Fruit fly (Drosophila melanogaster): ENCODE data around the gene TwdlY.

DNA sequence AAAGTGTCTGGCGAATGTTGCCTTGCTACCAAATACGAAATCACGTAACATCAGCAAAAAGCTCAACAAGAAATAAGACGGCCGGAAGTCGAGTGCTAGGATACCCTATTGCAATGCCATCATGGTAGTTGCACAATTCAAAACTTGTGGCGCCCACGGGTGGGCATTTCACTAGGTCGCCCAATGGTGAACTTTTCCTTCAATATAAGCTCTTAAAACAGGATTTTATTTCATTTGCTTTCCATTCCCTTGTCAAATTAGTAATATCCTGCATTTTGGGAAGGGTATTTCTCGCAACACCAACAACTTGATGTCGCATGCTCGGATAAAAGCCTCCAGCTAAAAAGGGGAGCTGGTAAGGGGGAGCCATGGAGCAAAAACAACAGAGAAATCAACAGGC is 26.8 kb downstream of the TwdlY start:
- TF ChIP-seq CG17806 (tag; optimal IDR thresholded peaks at IDR 0.05) (peak; percentile 43), Pif1B (GFP tag; optimal IDR thresholded peaks at IDR 0.05) (peak; percentile 55), CG4496 (GFP tag; IDR thresholded peaks at IDR 0.05) (peak; percentile 82), Pif1A (GFP tag; optimal IDR thresholded peaks at IDR 0.05) (peak; percentile 63), Snoo (tag; optimal IDR thresholded peaks at IDR 0.05) (peak; percentile 61), CG14655 (GFP tag; optimal IDR thresholded peaks at IDR 0.05) (peak; percentile 54), CG12605 (GFP tag; IDR thresholded peaks at IDR 0.05) (no peak), fd96Ca (GFP tag; IDR thresholded peaks at IDR 0.05) (peak; percentile 81), EcR (GFP tag; optimal IDR thresholded peaks at IDR 0.05) (no peak), CG32121 (GFP tag; IDR thresholded peaks at IDR 0.05) (peak; percentile 48; the same call in 1 of the 2 replicates), CG10348 (GFP tag; IDR thresholded peaks at IDR 0.05) (no peak), CG8159 (tag; optimal IDR thresholded peaks at IDR 0.05) (peak; percentile 56)

Measured in whole organism, pupa.